Worm (Caenorhabditis elegans) whole organism, young adult: Measurements from ENCODE around the gene F22F7.3.

ENCODE experiments used
- F37B4.10 ChIP-seq: fragments of 200-800 bp; sonication (Bioruptor generic); IDR thresholded peaks from 2 replicates; pipeline ENCODE4 v1.3.6; 2022; ENCODE audit warnings: missing genetic modification characterization, missing compliant biosample characterization
- F49E8.2 ChIP-seq: sonication (generic microtip); optimal IDR thresholded peaks from 3 replicates; lab custom pipeline; 2017; ENCODE audit warnings: missing genetic modification characterization, mild to moderate bottlenecking, missing compliant biosample characterization, antibody characterized with exemption, moderate library complexity; ENCODE audit not compliant: insufficient read depth
- T07F8.4 ChIP-seq: sonication (generic microtip); optimal IDR thresholded peaks from 2 replicates; lab custom pipeline; 2016; ENCODE audit warnings: mild to moderate bottlenecking, missing genetic modification characterization, moderate library complexity, missing compliant biosample characterization
- T26A5.8 ChIP-seq: sonication (generic microtip); optimal IDR thresholded peaks from 2 replicates; lab custom pipeline; 2016; ENCODE audit warnings: missing genetic modification characterization, missing compliant biosample characterization
- Y53F4B.3 ChIP-seq: fragments of 200-800 bp; sonication (Bioruptor generic); IDR thresholded peaks from 2 replicates; pipeline ENCODE4 v1.3.6; 2022; ENCODE audit warnings: missing genetic modification reagents, missing genetic modification characterization, missing compliant biosample characterization
- Y67H2A.10 ChIP-seq: fragments of 200-800 bp; sonication (Bioruptor generic); conservative IDR thresholded peaks from 2 replicates; pipeline ENCODE4 v1.3.6; 2022; ENCODE audit warnings: missing genetic modification reagents, missing genetic modification characterization, missing compliant biosample characterization
- akir-1 ChIP-seq: fragments of 200-800 bp; sonication (Bioruptor generic); optimal IDR thresholded peaks from 2 replicates; lab custom pipeline; 2018; ENCODE audit warnings: mild to moderate bottlenecking, missing genetic modification characterization, moderate library complexity, missing compliant biosample characterization
- die-1 ChIP-seq: sonication (generic microtip); optimal IDR thresholded peaks from 2 replicates; lab custom pipeline; 2016; ENCODE audit warnings: missing genotype, mild to moderate bottlenecking, missing genetic modification characterization, missing compliant biosample characterization
- efl-1 ChIP-seq: fragments of 150-350 bp; optimal IDR thresholded peaks from 2 replicates; lab custom pipeline; 2014; ENCODE audit warnings: missing biosample characterization, missing genetic modification reagents, missing genetic modification characterization
- ekl-4 ChIP-seq: fragments of 200-800 bp; sonication (Bioruptor generic); IDR thresholded peaks from 2 replicates; pipeline ENCODE4 v1.3.6; 2022; ENCODE audit warnings: missing genetic modification reagents, missing genetic modification characterization, missing compliant biosample characterization
- hmg-20 ChIP-seq: fragments of 200-800 bp; sonication (Bioruptor generic); IDR thresholded peaks from 2 replicates; pipeline ENCODE4 v1.3.6; 2022; ENCODE audit warnings: missing genetic modification reagents, missing genetic modification characterization, missing compliant biosample characterization
- lsl-1 ChIP-seq: fragments of 200-800 bp; sonication (Bioruptor generic); optimal IDR thresholded peaks from 2 replicates; lab custom pipeline; 2018; ENCODE audit warnings: mild to moderate bottlenecking, missing genetic modification characterization, moderate library complexity, missing compliant biosample characterization
- madf-8 ChIP-seq: fragments of 200-800 bp; sonication (Bioruptor generic); conservative IDR thresholded peaks from 2 replicates; pipeline ENCODE4 v1.3.6; 2022; ENCODE audit warnings: missing genetic modification reagents, missing genetic modification characterization, missing compliant biosample characterization
- nfya-1 ChIP-seq: sonication (generic microtip); optimal IDR thresholded peaks from 2 replicates; lab custom pipeline; 2017; ENCODE audit warnings: antibody characterized with exemption, missing compliant biosample characterization, missing genetic modification characterization, borderline replicate concordance; ENCODE audit not compliant: insufficient read depth
- nhr-80 ChIP-seq: sonication (generic microtip); optimal IDR thresholded peaks from 2 replicates; lab custom pipeline; 2016; ENCODE audit warnings: missing genetic modification characterization, missing compliant biosample characterization
- snpc-1.1 ChIP-seq: sonication (generic microtip); optimal IDR thresholded peaks from 2 replicates; lab custom pipeline; 2017; ENCODE audit warnings: missing genetic modification characterization, mild to moderate bottlenecking, missing compliant biosample characterization, antibody characterized with exemption, moderate library complexity, missing genotype, missing genetic modification reagents; ENCODE audit not compliant: insufficient read depth
- ztf-25 ChIP-seq: fragments of 200-800 bp; sonication (Bioruptor generic); IDR thresholded peaks from 2 replicates; pipeline ENCODE4 v1.3.6; 2022; ENCODE audit warnings: missing genetic modification reagents, missing genetic modification characterization, missing compliant biosample characterization
- ztf-26 ChIP-seq: sonication (generic microtip); optimal IDR thresholded peaks from 2 replicates; lab custom pipeline; 2017; ENCODE audit warnings: missing genetic modification characterization, missing compliant biosample characterization
- ztf-28 ChIP-seq: fragments of 200-800 bp; sonication (Bioruptor generic); IDR thresholded peaks from 2 replicates; pipeline ENCODE4 v1.3.6; 2022; ENCODE audit warnings: missing genetic modification reagents, missing genetic modification characterization, missing compliant biosample characterization
- ztf-3 ChIP-seq: fragments of 200-800 bp; sonication (Bioruptor generic); optimal IDR thresholded peaks from 2 replicates; lab custom pipeline; 2018; ENCODE audit warnings: mild to moderate bottlenecking, missing genetic modification characterization, missing compliant biosample characterization

Gene F22F7.3

DNA sequence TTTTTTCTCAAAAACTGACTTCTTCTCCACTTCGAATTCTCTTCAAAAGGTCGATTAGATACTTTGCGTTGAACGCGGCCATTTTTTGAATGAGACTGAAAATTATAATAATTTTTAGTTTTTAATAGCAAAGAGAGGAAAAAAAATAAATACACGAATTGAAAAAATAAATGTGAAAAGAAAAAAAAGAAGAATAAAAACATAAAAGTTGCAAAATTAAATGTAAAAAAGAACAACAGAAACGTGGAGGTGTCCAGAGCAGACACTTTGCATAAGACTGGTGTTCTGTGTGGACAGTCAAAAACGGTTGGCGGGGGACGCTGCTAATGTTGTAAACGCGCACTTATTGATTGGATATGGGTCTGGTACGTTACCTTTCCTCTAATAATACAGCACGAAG, 48.9 kb downstream of the F22F7.3 start, which contains the start of gene C45H4.14:
TSS of gene C45H4.14 (minus strand) at position 101 of the 400 bp plus-strand sequence.
- TF ChIP-seq ekl-4, result no peak
- no peak for TF ChIP-seq F49E8.2 (tag; lab: Kevin White, UChicago)
- TF ChIP-seq lsl-1 (GFP tag; lab: Kevin White, UChicago), result no peak
- no peak for TF ChIP-seq hmg-20 (GFP tag; lab: Robert Waterston, UW)
- no peak for TF ChIP-seq akir-1
- TF ChIP-seq madf-8 (GFP tag; lab: Robert Waterston, UW), result 0 out of 2 replicates have a peak, but pooled peaks have one; percentile 9
- peak; percentile 45 for TF ChIP-seq efl-1 (GFP tag; lab: Kevin White, UChicago)
- no peak for TF ChIP-seq Y53F4B.3 (GFP tag; lab: Robert Waterston, UW)

DNA sequence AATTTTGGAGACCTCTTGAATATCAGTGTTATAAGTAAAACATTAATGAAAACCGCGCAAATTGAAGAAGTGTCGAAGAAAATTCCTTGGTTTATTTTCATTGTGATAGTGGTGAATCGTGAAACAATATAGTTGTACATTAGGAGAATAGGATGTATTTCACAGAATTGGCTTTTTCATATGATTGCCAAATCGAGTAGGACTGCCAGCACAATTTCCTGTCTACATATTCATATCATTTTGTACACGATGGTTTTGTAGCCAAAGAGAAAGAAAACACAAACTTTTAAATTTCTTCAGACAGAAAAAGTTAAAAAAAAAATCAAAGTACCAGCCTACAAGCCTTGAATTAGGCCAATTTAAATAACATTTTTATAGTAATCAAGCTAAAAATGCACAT, 53.3 kb downstream of the F22F7.3 start, which contains the start of gene str-255:
TSS of gene str-255 (minus strand) at position 101 of the 400 bp plus-strand sequence.
- no peak for TF ChIP-seq ztf-28 (GFP tag; lab: Robert Waterston, UW)
- TF ChIP-seq nhr-80, result no peak
- TF ChIP-seq T07F8.4 (tag; lab: Kevin White, UChicago), result no peak
- no peak for TF ChIP-seq ztf-3 (GFP tag; lab: Kevin White, UChicago)
- TF ChIP-seq Y67H2A.10, result no peak
- no peak for TF ChIP-seq nfya-1 (tag; lab: Kevin White, UChicago)
- no peak for TF ChIP-seq ztf-26 (tag; lab: Kevin White, UChicago)
- no peak for TF ChIP-seq T26A5.8 (tag; lab: Kevin White, UChicago)
- TF ChIP-seq F37B4.10 (GFP tag; lab: Robert Waterston, UW), result no peak
- no peak for TF ChIP-seq die-1 (tag; lab: Kevin White, UChicago)
- TF ChIP-seq snpc-1.1 (tag; lab: Kevin White, UChicago), result no peak
- TF ChIP-seq ztf-25 (GFP tag; lab: Robert Waterston, UW), result no peak
